Fruit fly (Drosophila melanogaster) whole organism, embryonic: Measurements from ENCODE around the gene CG33643.

ENCODE experiments used
- Atf6 ChIP-seq: fragments of 200-800 bp; sonication (Bioruptor generic); IDR thresholded peaks from 2 replicates; pipeline ENCODE4 v1.3.6; 2022; ENCODE audit warnings: missing biosample characterization, missing genetic modification characterization
- CG10543 ChIP-seq: fragments of 200-800 bp; sonication (Bioruptor generic); optimal IDR thresholded peaks from 3 replicates; lab custom pipeline; 2017; ENCODE audit warnings: missing biosample characterization, mild to moderate bottlenecking, missing genetic modification characterization, moderate library complexity
- CG1603 ChIP-seq: fragments of 200-800 bp; sonication (Bioruptor generic); optimal IDR thresholded peaks from 2 replicates; lab custom pipeline; 2019; ENCODE audit warnings: missing biosample characterization, mild to moderate bottlenecking, missing genetic modification characterization, moderate library complexity
- CG33213 ChIP-seq: fragments of 200-800 bp; sonication (Bioruptor generic); optimal IDR thresholded peaks from 3 replicates; lab custom pipeline; 2016; ENCODE audit warnings: missing biosample characterization, missing genetic modification characterization
- CG7357 ChIP-seq: fragments of 200-800 bp; sonication (Bioruptor generic); IDR thresholded peaks from 3 replicates; pipeline ENCODE4 v1.3.6; 2022; ENCODE audit warnings: missing biosample characterization, missing genetic modification characterization
- CG7786 ChIP-seq: fragments of 200-800 bp; sonication (Bioruptor generic); optimal IDR thresholded peaks from 2 replicates; lab custom pipeline; 2016; ENCODE audit warnings: missing biosample characterization, missing genetic modification characterization
- CG7928 ChIP-seq: fragments of 200-800 bp; sonication (Bioruptor generic); optimal IDR thresholded peaks from 2 replicates; lab custom pipeline; 2017; ENCODE audit warnings: missing biosample characterization, mild to moderate bottlenecking, missing genetic modification characterization
- Fer3 ChIP-seq: fragments of 200-800 bp; sonication (Bioruptor generic); optimal IDR thresholded peaks from 2 replicates; lab custom pipeline; 2018; ENCODE audit warnings: missing biosample characterization, mild to moderate bottlenecking, missing genetic modification characterization, moderate library complexity
- Sin3A ChIP-seq: fragments of >200 bp; optimal IDR thresholded peaks from 2 replicates; lab custom pipeline; 2018
- gt ChIP-seq: fragments of 200-800 bp; sonication (Bioruptor generic); IDR thresholded peaks from 2 replicates; pipeline ENCODE4 v1.3.6; 2022; ENCODE audit warnings: missing biosample characterization, missing genetic modification characterization
- pan ChIP-seq, 4 experiments: fragments of >200 bp in 3 of 4; fragments of 200-800 bp in 1 of 4; sonication (Bioruptor generic) in 1 of 4; optimal IDR thresholded peaks in 3 of 4; IDR thresholded peaks in 1 of 4; 2 replicates each; pipeline versions ENCODE4 v1.3.6 to Lab custom; 2017 to 2022; ENCODE audit warnings: missing biosample characterization in 2 of 4, missing genetic modification characterization in 2 of 4, mixed read lengths in 1 of 4
- peb ChIP-seq: fragments of 200-800 bp; sonication (Bioruptor generic); IDR thresholded peaks from 2 replicates; pipeline ENCODE4 v1.3.6; 2022; ENCODE audit warnings: missing biosample characterization, missing genetic modification characterization
- phol ChIP-seq: fragments of 200-800 bp; sonication (Bioruptor generic); optimal IDR thresholded peaks from 3 replicates; lab custom pipeline; 2018; ENCODE audit warnings: missing biosample characterization, mild to moderate bottlenecking, missing genetic modification characterization, moderate library complexity

dm6 chr2L:13554547-13555159 lies 23.8 kb downstream of the CG33643 start:
- TF ChIP-seq CG33213 (GFP tag; lab: Kevin White, UChicago) (no peak), Atf6 (GFP tag; lab: Robert Waterston, UW) (no peak), gt (GFP tag; lab: Robert Waterston, UW) (no peak), CG7357 (GFP tag; lab: Robert Waterston, UW) (0 out of 3 replicates have a peak, but pooled peaks have one; percentile 30), CG7786 (GFP tag; lab: Kevin White, UChicago) (no peak), CG10543 (GFP tag; lab: Kevin White, UChicago) (no peak), CG7928 (GFP tag; lab: Kevin White, UChicago) (no peak), CG1603 (tag; lab: Kevin White, UChicago) (no peak), peb (GFP tag; lab: Robert Waterston, UW) (no peak), Sin3A (no peak), Fer3 (tag; lab: Kevin White, UChicago) (no peak), pan (optimal IDR thresholded peaks at IDR 0.05; lab: Kevin White, UChicago) (no peak), pan (GFP tag; optimal IDR thresholded peaks at IDR 0.05 in 1 of 2, IDR thresholded peaks at IDR 0.05 in 1 of 2) (no peak), phol (tag; lab: Kevin White, UChicago) (no peak)
